Fruit fly (Drosophila melanogaster) whole organism, embryonic: Measurements from ENCODE around the gene CG13894.
A peak's percentile ranks its signal among the peaks of the same experiment; 100 is the strongest.

Experiments
- Adf1 ChIP-seq: fragments of 200-800 bp; sonication (Bioruptor generic); IDR thresholded peaks from 2 replicates; pipeline ENCODE4 v1.3.6; 2022; ENCODE audit warnings: missing biosample characterization, missing genetic modification characterization
- Atf-2 ChIP-seq: fragments of 200-800 bp; sonication (Bioruptor generic); optimal IDR thresholded peaks from 2 replicates; lab custom pipeline; 2016; ENCODE audit warnings: missing biosample characterization, missing genetic modification characterization
- Blimp-1 ChIP-seq: fragments of 200-800 bp; sonication (Bioruptor generic); optimal IDR thresholded peaks from 3 replicates; lab custom pipeline; 2018; ENCODE audit warnings: missing biosample characterization, missing genetic modification characterization, mild to moderate bottlenecking, moderate library complexity, missing genetic modification reagents
- CG1024 ChIP-seq: fragments of 200-800 bp; sonication (Bioruptor generic); IDR thresholded peaks from 2 replicates; pipeline ENCODE4 v1.3.6; 2022; ENCODE audit warnings: missing biosample characterization, missing genetic modification characterization
- CG10654 ChIP-seq: fragments of 200-800 bp; sonication (Bioruptor generic); optimal IDR thresholded peaks from 2 replicates; lab custom pipeline; 2016; ENCODE audit warnings: missing biosample characterization, missing genetic modification characterization
- CG10959 ChIP-seq: fragments of 200-800 bp; sonication (Bioruptor generic); IDR thresholded peaks from 2 replicates; pipeline ENCODE4 v1.3.6; 2022; ENCODE audit warnings: missing biosample characterization, missing genetic modification characterization
- CG11085 ChIP-seq: fragments of 200-800 bp; sonication (Bioruptor generic); IDR thresholded peaks from 2 replicates; pipeline ENCODE4 v1.3.6; 2022; ENCODE audit warnings: missing biosample characterization, missing genetic modification characterization
- CG11247 ChIP-seq: fragments of 200-800 bp; sonication (Bioruptor generic); IDR thresholded peaks from 2 replicates; pipeline ENCODE4 v1.3.6; 2022; ENCODE audit warnings: missing biosample characterization, missing genetic modification characterization
- CG11560 ChIP-seq: fragments of 200-800 bp; sonication (Bioruptor generic); IDR thresholded peaks from 3 replicates; pipeline ENCODE4 v1.3.6; 2022; ENCODE audit warnings: missing biosample characterization, missing genetic modification characterization
- CG11695 ChIP-seq: fragments of 200-800 bp; sonication (Bioruptor generic); IDR thresholded peaks from 3 replicates; pipeline ENCODE4 v1.3.6; 2022; ENCODE audit warnings: missing biosample characterization, missing genetic modification characterization
- CG12391 ChIP-seq: fragments of 200-800 bp; sonication (Bioruptor generic); optimal IDR thresholded peaks from 3 replicates; lab custom pipeline; 2018; ENCODE audit warnings: missing biosample characterization, mild to moderate bottlenecking, missing genetic modification characterization, moderate library complexity
- CG15269 ChIP-seq: fragments of 200-800 bp; sonication (Bioruptor generic); optimal IDR thresholded peaks from 2 replicates; lab custom pipeline; 2018; ENCODE audit warnings: missing biosample characterization, mild to moderate bottlenecking, missing genetic modification characterization, moderate library complexity
- CG1529 ChIP-seq: fragments of 200-800 bp; sonication (Bioruptor generic); optimal IDR thresholded peaks from 3 replicates; lab custom pipeline; 2018; ENCODE audit warnings: missing biosample characterization, missing genetic modification characterization
- CG16815 ChIP-seq: fragments of 200-800 bp; sonication (Bioruptor generic); optimal IDR thresholded peaks from 3 replicates; lab custom pipeline; 2017; ENCODE audit warnings: missing biosample characterization, mild to moderate bottlenecking, missing genetic modification characterization
- CG17568 ChIP-seq: fragments of 200-800 bp; sonication (Bioruptor generic); optimal IDR thresholded peaks from 2 replicates; lab custom pipeline; 2018; ENCODE audit warnings: missing biosample characterization, mild to moderate bottlenecking, missing genetic modification characterization, moderate library complexity
- CG1832 ChIP-seq: fragments of 200-800 bp; sonication (Bioruptor generic); optimal IDR thresholded peaks from 2 replicates; lab custom pipeline; 2017; ENCODE audit warnings: missing biosample characterization, mild to moderate bottlenecking, missing genetic modification characterization, inconsistent platforms
- CG2120 ChIP-seq: fragments of 200-800 bp; sonication (Bioruptor generic); optimal IDR thresholded peaks from 3 replicates; lab custom pipeline; 2016; ENCODE audit warnings: missing biosample characterization, missing genetic modification characterization
- CG3065 ChIP-seq: fragments of 200-800 bp; sonication (Bioruptor generic); optimal IDR thresholded peaks from 2 replicates; lab custom pipeline; 2016; ENCODE audit warnings: missing biosample characterization, missing genetic modification characterization
- CG32532 ChIP-seq: fragments of 200-800 bp; sonication (Bioruptor generic); IDR thresholded peaks from 2 replicates; pipeline ENCODE4 v1.3.6; 2022; ENCODE audit warnings: missing biosample characterization, missing genetic modification characterization
- CG3407 ChIP-seq: fragments of 200-800 bp; sonication (Bioruptor generic); optimal IDR thresholded peaks from 2 replicates; lab custom pipeline; 2018; ENCODE audit warnings: missing biosample characterization, mild to moderate bottlenecking, missing genetic modification characterization
- CG42726 ChIP-seq: fragments of 200-800 bp; sonication (Bioruptor generic); IDR thresholded peaks from 2 replicates; pipeline ENCODE4 v1.3.6; 2022; ENCODE audit warnings: missing biosample characterization, missing genetic modification characterization; ENCODE audit not compliant: partially characterized antibody
- CG43689 ChIP-seq: fragments of 200-800 bp; sonication (Bioruptor generic); IDR thresholded peaks from 2 replicates; pipeline ENCODE4 v1.3.6; 2022; ENCODE audit warnings: missing biosample characterization, missing genetic modification characterization
- CG9215 ChIP-seq: fragments of 200-800 bp; sonication (Bioruptor generic); IDR thresholded peaks from 2 replicates; pipeline ENCODE4 v1.3.6; 2022; ENCODE audit warnings: missing biosample characterization, missing genetic modification characterization
- Dbx ChIP-seq: fragments of 200-800 bp; sonication (Bioruptor generic); IDR thresholded peaks from 3 replicates; pipeline ENCODE4 v1.3.6; 2022; ENCODE audit warnings: missing biosample characterization, missing genetic modification characterization
- Dek ChIP-seq: fragments of 200-800 bp; sonication (Bioruptor generic); optimal IDR thresholded peaks from 3 replicates; lab custom pipeline; 2019; ENCODE audit warnings: missing biosample characterization, mild to moderate bottlenecking, missing genetic modification characterization, moderate library complexity
- HmgD ChIP-seq: fragments of 200-800 bp; sonication (Bioruptor generic); optimal IDR thresholded peaks from 3 replicates; lab custom pipeline; 2016; ENCODE audit warnings: missing biosample characterization, missing genetic modification characterization
- HmgZ ChIP-seq: fragments of 200-800 bp; sonication (Bioruptor generic); optimal IDR thresholded peaks from 2 replicates; lab custom pipeline; 2018; ENCODE audit warnings: missing biosample characterization, mild to moderate bottlenecking, missing genetic modification characterization
- Hr39 ChIP-seq: fragments of >200 bp; optimal IDR thresholded peaks from 2 replicates; lab custom pipeline; 2017
- Oaz ChIP-seq: fragments of 200-800 bp; sonication (Bioruptor generic); IDR thresholded peaks from 2 replicates; pipeline ENCODE4 v1.3.6; 2022; ENCODE audit warnings: missing biosample characterization, missing genetic modification characterization
- Spps ChIP-seq: fragments of 200-800 bp; sonication (Bioruptor generic); optimal IDR thresholded peaks from 2 replicates; lab custom pipeline; 2018; ENCODE audit warnings: missing biosample characterization, mild to moderate bottlenecking, missing genetic modification characterization
- Usf ChIP-seq: fragments of 200-800 bp; sonication (Bioruptor generic); optimal IDR thresholded peaks from 2 replicates; lab custom pipeline; 2017; ENCODE audit warnings: missing genotype, missing biosample characterization, missing genetic modification characterization
- btn ChIP-seq: fragments of 200-800 bp; sonication (Bioruptor generic); optimal IDR thresholded peaks from 2 replicates; lab custom pipeline; 2016; ENCODE audit warnings: missing biosample characterization, missing genetic modification characterization
- ci ChIP-seq: fragments of 200-800 bp; sonication (Bioruptor generic); IDR thresholded peaks from 3 replicates; pipeline ENCODE4 v1.3.6; 2022; ENCODE audit warnings: missing biosample characterization, missing genetic modification characterization
- cwo ChIP-seq: fragments of 200-800 bp; sonication (Bioruptor generic); optimal IDR thresholded peaks from 3 replicates; lab custom pipeline; 2017; ENCODE audit warnings: missing biosample characterization, missing genetic modification characterization, mild to moderate bottlenecking, moderate library complexity, missing genetic modification reagents
- ewg ChIP-seq: fragments of 200-800 bp; sonication (Bioruptor generic); optimal IDR thresholded peaks from 3 replicates; lab custom pipeline; 2017; ENCODE audit warnings: mild to moderate bottlenecking, missing biosample characterization, missing genetic modification reagents, missing genetic modification characterization
- gce ChIP-seq: fragments of 200-800 bp; sonication (Bioruptor generic); IDR thresholded peaks from 3 replicates; pipeline ENCODE4 v1.3.6; 2022; ENCODE audit warnings: missing biosample characterization, missing genetic modification characterization
- gcm2 ChIP-seq: fragments of 200-800 bp; sonication (Bioruptor generic); optimal IDR thresholded peaks from 2 replicates; lab custom pipeline; 2016; ENCODE audit warnings: missing biosample characterization, missing genetic modification characterization
- hbn ChIP-seq: fragments of 200-800 bp; sonication (Bioruptor generic); IDR thresholded peaks from 2 replicates; pipeline ENCODE4 v1.3.6; 2022; ENCODE audit warnings: missing biosample characterization, missing genetic modification characterization; ENCODE audit not compliant: partially characterized antibody
- ind ChIP-seq: fragments of 200-800 bp; sonication (Bioruptor generic); optimal IDR thresholded peaks from 3 replicates; lab custom pipeline; 2016; ENCODE audit warnings: missing biosample characterization, missing genetic modification characterization
- jumu ChIP-seq: fragments of 200-800 bp; sonication (Bioruptor generic); optimal IDR thresholded peaks from 3 replicates; lab custom pipeline; 2016; ENCODE audit warnings: missing biosample characterization, missing genetic modification characterization
- org-1 ChIP-seq: fragments of 200-800 bp; sonication (Bioruptor generic); optimal IDR thresholded peaks from 2 replicates; lab custom pipeline; 2017; ENCODE audit warnings: missing biosample characterization, missing genetic modification characterization
- phol ChIP-seq: fragments of 200-800 bp; sonication (Bioruptor generic); optimal IDR thresholded peaks from 3 replicates; lab custom pipeline; 2018; ENCODE audit warnings: missing biosample characterization, mild to moderate bottlenecking, missing genetic modification characterization, moderate library complexity
- ranshi ChIP-seq: fragments of 200-800 bp; sonication (Bioruptor generic); IDR thresholded peaks from 2 replicates; pipeline ENCODE4 v1.3.6; 2022; ENCODE audit warnings: missing biosample characterization, missing genetic modification characterization
- row ChIP-seq: fragments of 200-800 bp; sonication (Bioruptor generic); IDR thresholded peaks from 3 replicates; pipeline ENCODE4 v1.3.6; 2022; ENCODE audit warnings: missing biosample characterization, missing genetic modification characterization
- run ChIP-seq: fragments of 200-800 bp; sonication (Bioruptor generic); optimal IDR thresholded peaks from 3 replicates; lab custom pipeline; 2018; ENCODE audit warnings: missing biosample characterization, mild to moderate bottlenecking, missing genetic modification characterization
- sob ChIP-seq: fragments of 200-800 bp; sonication (Bioruptor generic); IDR thresholded peaks from 2 replicates; pipeline ENCODE4 v1.3.6; 2022; ENCODE audit warnings: missing biosample characterization, missing genetic modification characterization
- trem ChIP-seq: fragments of 200-800 bp; optimal IDR thresholded peaks from 3 replicates; lab custom pipeline; 2019; ENCODE audit warnings: missing biosample characterization, mild to moderate bottlenecking, missing genetic modification characterization, moderate library complexity
- trh ChIP-seq: fragments of 200-800 bp; sonication (Bioruptor generic); optimal IDR thresholded peaks from 2 replicates; lab custom pipeline; 2016; ENCODE audit warnings: missing biosample characterization, missing genetic modification characterization
- unc-4 ChIP-seq: fragments of 200-800 bp; sonication (Bioruptor generic); IDR thresholded peaks from 2 replicates; pipeline ENCODE4 v1.3.6; 2022; ENCODE audit warnings: missing biosample characterization, missing genetic modification characterization; ENCODE audit not compliant: partially characterized antibody

The CG13894 gene

DNA sequence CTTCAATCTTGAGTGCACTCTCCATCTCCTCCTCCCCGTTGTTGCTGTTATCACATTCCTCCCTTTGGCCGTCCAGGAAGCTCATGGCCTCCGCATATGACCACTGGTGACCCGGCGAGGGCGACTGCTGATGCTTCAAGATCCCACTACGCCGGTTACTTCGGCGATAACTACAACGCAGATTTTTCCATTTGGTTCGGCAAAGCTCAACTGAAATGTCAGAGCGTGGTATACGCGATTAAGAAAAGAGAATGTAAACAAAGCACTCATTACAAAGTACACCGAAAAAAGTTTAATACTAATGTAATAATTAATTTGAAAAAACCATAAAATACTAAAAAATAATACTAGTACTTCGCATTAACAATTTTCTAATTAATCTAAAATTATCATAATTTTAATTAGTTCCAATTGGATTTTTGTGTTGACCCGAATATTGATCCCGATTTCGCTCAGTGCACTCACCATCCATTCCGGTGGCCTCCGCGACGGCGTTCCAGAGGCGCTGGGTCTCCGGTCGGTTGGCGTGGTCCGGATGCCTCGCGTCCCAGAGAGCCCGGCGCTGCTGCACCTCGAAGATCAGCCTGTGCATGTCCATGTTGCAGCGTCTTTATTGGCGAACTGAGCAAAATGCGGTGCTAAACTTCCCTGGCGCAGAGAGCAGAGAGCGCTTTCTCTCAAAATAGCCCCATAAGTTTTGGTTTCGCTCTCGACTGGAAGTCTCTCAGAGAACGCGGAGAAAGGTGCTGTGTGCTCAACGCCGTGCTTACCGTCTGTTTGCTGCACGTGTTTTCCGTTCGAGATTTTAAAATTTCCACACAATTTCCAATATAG, 39.8 kb upstream of the CG13894 start (continued):
- TF ChIP-seq Blimp-1 (GFP tag; lab: Kevin White, UChicago) = peak; percentile 94
- no peak for TF ChIP-seq CG42726 (GFP tag; lab: Robert Waterston, UW)
- peak; percentile 75 for TF ChIP-seq Dek (tag; lab: Kevin White, UChicago)
- TF ChIP-seq CG1529 (GFP tag; lab: Kevin White, UChicago) = peak; percentile 88
- peak; percentile 91 for TF ChIP-seq CG32532 (GFP tag; lab: Robert Waterston, UW)
- peak; percentile 84 for TF ChIP-seq ewg (GFP tag; lab: Kevin White, UChicago)
- TF ChIP-seq CG9215 (GFP tag; lab: Robert Waterston, UW) = peak; percentile 73; the same call in 1 of the 2 replicates
- TF ChIP-seq CG1832 (GFP tag; lab: Kevin White, UChicago) = peak; percentile 1
- peak; percentile 81 for TF ChIP-seq org-1
- TF ChIP-seq CG12391 (tag; lab: Kevin White, UChicago) = peak; percentile 94
- peak; percentile 89 for TF ChIP-seq CG15269 (tag; lab: Kevin White, UChicago)
- peak; percentile 91 for TF ChIP-seq CG11695 (GFP tag; lab: Robert Waterston, UW)
- peak; percentile 78 for TF ChIP-seq CG2120
- peak; percentile 88 for TF ChIP-seq ind (GFP tag; lab: Kevin White, UChicago)
- peak; percentile 83 for TF ChIP-seq CG1024
- TF ChIP-seq CG11085 (GFP tag; lab: Robert Waterston, UW) = peak; percentile 76
- TF ChIP-seq CG10654 = peak; percentile 89
- peak; percentile 89 for TF ChIP-seq CG3407
- TF ChIP-seq CG16815 (GFP tag; lab: Kevin White, UChicago) = peak; percentile 84
- peak; percentile 61 for TF ChIP-seq CG11560 (tag; lab: Robert Waterston, UW)
- TF ChIP-seq phol (tag; lab: Kevin White, UChicago) = peak; percentile 94
- no peak for TF ChIP-seq unc-4 (GFP tag; lab: Robert Waterston, UW)
- TF ChIP-seq CG10959 = peak; percentile 84
- TF ChIP-seq sob (GFP tag; lab: Robert Waterston, UW) = peak; percentile 87
- TF ChIP-seq CG43689 = peak; percentile 74
- peak; percentile 90 for TF ChIP-seq Spps
- TF ChIP-seq Dbx (GFP tag; lab: Robert Waterston, UW) = peak; percentile 86; the same call in 2 of the 3 replicates
- peak; percentile 59 for TF ChIP-seq Adf1 (GFP tag; lab: Robert Waterston, UW)
- peak; percentile 77 for TF ChIP-seq Oaz (GFP tag; lab: Robert Waterston, UW)
- peak; percentile 89 for TF ChIP-seq ranshi
- TF ChIP-seq HmgD (GFP tag; lab: Kevin White, UChicago) = no peak
- peak; percentile 38 for TF ChIP-seq Atf-2 (GFP tag; lab: Kevin White, UChicago)
- TF ChIP-seq CG11247 (GFP tag; lab: Robert Waterston, UW) = peak; percentile 85
- TF ChIP-seq row (GFP tag; lab: Robert Waterston, UW) = peak; percentile 93
- TF ChIP-seq Hr39 = no peak
- TF ChIP-seq Usf (GFP tag; lab: Kevin White, UChicago) = peak; percentile 53
- TF ChIP-seq trh (GFP tag; lab: Kevin White, UChicago) = peak; percentile 66
- TF ChIP-seq gcm2 (GFP tag; lab: Kevin White, UChicago) = peak; percentile 64
- TF ChIP-seq run = peak; percentile 85
- peak; percentile 85 for TF ChIP-seq CG3065 (GFP tag; lab: Kevin White, UChicago)
- TF ChIP-seq jumu (GFP tag; lab: Kevin White, UChicago) = peak; percentile 35
- peak; percentile 83 for TF ChIP-seq HmgZ
- TF ChIP-seq CG17568 (GFP tag; lab: Kevin White, UChicago) = peak; percentile 73
- no peak for TF ChIP-seq hbn (GFP tag; lab: Robert Waterston, UW)
- TF ChIP-seq gce (GFP tag; lab: Robert Waterston, UW) = peak; percentile 90
- peak; percentile 92 for TF ChIP-seq trem (tag; lab: Kevin White, UChicago)
- peak; percentile 95 for TF ChIP-seq ci (GFP tag; lab: Robert Waterston, UW)
- TF ChIP-seq cwo (GFP tag; lab: Kevin White, UChicago) = peak; percentile 76
- peak; percentile 8 for TF ChIP-seq btn (GFP tag; lab: Kevin White, UChicago)
